Worm (Caenorhabditis elegans) whole organism, L3 larva: ENCODE measurements around the gene ZK1240.3.

Source experiments
- ZK546.5 ChIP-seq: sonication (generic microtip); optimal IDR thresholded peaks from 2 replicates; lab custom pipeline; 2017; ENCODE audit warnings: missing biosample characterization, missing genetic modification characterization
- ceh-9 ChIP-seq: sonication (generic microtip); optimal IDR thresholded peaks from 2 replicates; lab custom pipeline; 2018; ENCODE audit warnings: missing biosample characterization, missing genetic modification characterization
- egl-27 ChIP-seq: sonication (generic microtip); optimal IDR thresholded peaks from 4 replicates; lab custom pipeline; 2017; ENCODE audit warnings: missing biosample characterization, missing genetic modification reagents, missing genetic modification characterization
- fkh-10 ChIP-seq: sonication (generic microtip); optimal IDR thresholded peaks from 2 replicates; lab custom pipeline; 2017; ENCODE audit warnings: missing biosample characterization, missing genetic modification reagents, missing genetic modification characterization
- lsy-12 ChIP-seq: sonication (generic microtip); optimal IDR thresholded peaks from 2 replicates; lab custom pipeline; 2016; ENCODE audit warnings: mild to moderate bottlenecking, missing genetic modification characterization, missing compliant biosample characterization
- nhr-12 ChIP-seq: fragments of 150-350 bp; optimal IDR thresholded peaks from 2 replicates; lab custom pipeline; 2014; ENCODE audit warnings: missing biosample characterization, missing genetic modification characterization
- pha-4 ChIP-seq: fragments of 150-350 bp; optimal IDR thresholded peaks from 2 replicates; lab custom pipeline; 2014; ENCODE audit warnings: missing biosample characterization, missing genetic modification reagents, missing genetic modification characterization
- pqm-1 ChIP-seq: fragments of 150-350 bp; optimal IDR thresholded peaks from 2 replicates; lab custom pipeline; 2017; ENCODE audit warnings: missing biosample characterization, missing genetic modification characterization, inconsistent platforms
- unc-39 ChIP-seq: sonication (generic microtip); optimal IDR thresholded peaks from 4 replicates; lab custom pipeline; 2017; ENCODE audit warnings: missing biosample characterization, missing genetic modification characterization
- unc-62 ChIP-seq: fragments of 150-350 bp; sonication (generic microtip); optimal IDR thresholded peaks from 4 replicates; lab custom pipeline; 2014; ENCODE audit warnings: missing biosample characterization, missing genetic modification reagents, missing genetic modification characterization
- ztf-11 ChIP-seq: fragments of 150-350 bp; optimal IDR thresholded peaks from 2 replicates; lab custom pipeline; 2014; ENCODE audit warnings: missing biosample characterization, missing genetic modification characterization

DNA sequence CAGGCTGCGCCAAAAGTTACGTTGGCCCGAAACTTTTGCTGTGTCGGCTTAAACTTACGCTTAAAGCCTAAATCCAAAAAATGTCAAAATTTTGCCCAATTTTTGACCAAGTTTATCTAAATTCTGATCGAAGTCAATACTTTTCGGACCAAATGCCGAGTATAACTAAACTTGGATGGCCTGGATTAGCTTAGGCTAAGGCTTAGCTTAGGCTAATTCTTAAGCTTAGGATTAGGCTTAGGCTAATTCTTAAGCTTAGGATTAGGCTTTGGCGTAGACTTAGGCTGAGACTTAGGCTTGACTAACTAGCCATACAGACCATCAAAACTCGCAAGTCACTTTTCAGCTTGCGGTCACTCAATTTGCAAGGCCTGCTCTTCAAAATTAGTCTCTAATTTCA is 16.0 kb downstream of the ZK1240.3 start:
- TF ChIP-seq ZK546.5 (tag; lab: Kevin White, UChicago) (no peak), egl-27 (tag; lab: Kevin White, UChicago) (no peak), fkh-10 (no peak), lsy-12 (tag; lab: Kevin White, UChicago) (no peak), pqm-1 (tag; lab: Kevin White, UChicago) (no peak), ztf-11 (no peak), pha-4 (no peak), nhr-12 (tag; lab: Kevin White, UChicago) (no peak), ceh-9 (tag; lab: Kevin White, UChicago) (no peak), unc-39 (no peak), unc-62 (no peak)
